Fruit fly (Drosophila melanogaster) whole organism, wandering third instar larva: ENCODE measurements around the gene CG32437.

Source experiments
- Abd-B ChIP-seq: fragments of >200 bp; optimal IDR thresholded peaks from 2 replicates; lab custom pipeline; 2017; ENCODE audit warnings: missing biosample characterization, missing genetic modification characterization
- HLH106 ChIP-seq: fragments of 200-800 bp; optimal IDR thresholded peaks from 3 replicates; lab custom pipeline; 2019; ENCODE audit warnings: missing biosample characterization, mild to moderate bottlenecking, missing genetic modification characterization, moderate library complexity
- Hr78 ChIP-seq: fragments of >200 bp; optimal IDR thresholded peaks from 2 replicates; lab custom pipeline; 2017; ENCODE audit warnings: missing biosample characterization, missing genetic modification characterization
- Jra ChIP-seq: sonication (Bioruptor generic); optimal IDR thresholded peaks from 2 replicates; lab custom pipeline; 2016; ENCODE audit warnings: missing biosample characterization, missing genetic modification characterization
- OdsH ChIP-seq: fragments of 200-800 bp; sonication (Bioruptor generic); optimal IDR thresholded peaks from 2 replicates; lab custom pipeline; 2016; ENCODE audit warnings: missing biosample characterization, mild to moderate bottlenecking, missing genetic modification characterization
- dl ChIP-seq, 2 experiments: fragments of 175-275, 200-275 bp in 1 of 2; fragments of 200-275 bp in 1 of 2; sonication (Bioruptor generic); optimal IDR thresholded peaks; lab custom pipeline; 2018; ENCODE audit warnings: mild to moderate bottlenecking in 2 of 2, missing biosample characterization in 2 of 2, missing genetic modification characterization in 2 of 2, moderate library complexity in 2 of 2; ENCODE audit not compliant: partially characterized antibody in 2 of 2, insufficient read depth in 1 of 2
- dsf ChIP-seq: sonication (Bioruptor generic); optimal IDR thresholded peaks from 2 replicates; lab custom pipeline; 2016; ENCODE audit warnings: missing biosample characterization, missing genetic modification characterization, borderline replicate concordance
- h ChIP-seq: fragments of 200-800 bp; sonication (Bioruptor generic); optimal IDR thresholded peaks from 3 replicates; lab custom pipeline; 2016; ENCODE audit warnings: missing biosample characterization, mild to moderate bottlenecking, missing genetic modification characterization
- pan ChIP-seq: fragments of >200 bp; optimal IDR thresholded peaks from 2 replicates; lab custom pipeline; 2017
- usp ChIP-seq: fragments of >200 bp; optimal IDR thresholded peaks from 2 replicates; lab custom pipeline; 2017; ENCODE audit warnings: missing biosample characterization, missing genetic modification characterization

- TF ChIP-seq usp (GFP tag; lab: Kevin White, UChicago) = no peak
- TF ChIP-seq pan = no peak
- TF ChIP-seq Hr78 = no peak
- TF ChIP-seq dsf = no peak
- TF ChIP-seq Abd-B (GFP tag; lab: Kevin White, UChicago) = no peak
- no peak for TF ChIP-seq OdsH (GFP tag; lab: Kevin White, UChicago)
- TF ChIP-seq dl (GFP tag; optimal IDR thresholded peaks at IDR 0.05; lab: Kevin White, UChicago; ENCODE audit: insufficient read depth in 1 of 2, partially characterized antibody in 2 of 2) = no peak
- TF ChIP-seq HLH106 = no peak
- no peak for TF ChIP-seq Jra (GFP tag; lab: Kevin White, UChicago)
- TF ChIP-seq h = no peak
Observed at dm6 chr3L:21356395-21356794, 1.1 kb upstream of the CG32437 start, which contains the start of gene CG12971.
